Fruit fly (Drosophila melanogaster): ENCODE results near the gene ovo.

Gene ovo

dm6 chrX:5113091-5113490, 65.0 kb downstream of the ovo start:
- TF ChIP-seq Dll (optimal IDR thresholded peaks at IDR 0.05) (no peak), CG8478 (optimal IDR thresholded peaks at IDR 0.05) (no peak), pan (optimal IDR thresholded peaks at IDR 0.05) (no peak), psq (optimal IDR thresholded peaks at IDR 0.05) (no peak)

Data from whole organism.